Worm (Caenorhabditis elegans) whole organism, mixed stage, embryonic: ENCODE measurements around the gene T27E4.1.

ENCODE experiments used
- bed-3 ChIP-seq: fragments of 200-800 bp; sonication (Bioruptor generic); optimal IDR thresholded peaks from 3 replicates; lab custom pipeline; 2018; ENCODE audit warnings: mild to moderate bottlenecking, missing genetic modification characterization, moderate library complexity, missing compliant biosample characterization
- ces-1 ChIP-seq: fragments of 150-350 bp; optimal IDR thresholded peaks from 2 replicates; lab custom pipeline; 2014; ENCODE audit warnings: missing biosample characterization, missing genetic modification reagents, missing genetic modification characterization
- cnd-1 ChIP-seq: fragments of 200-800 bp; sonication (Bioruptor generic); optimal IDR thresholded peaks from 2 replicates; lab custom pipeline; 2018; ENCODE audit warnings: mild to moderate bottlenecking, missing genetic modification characterization, missing compliant biosample characterization
- elt-1 ChIP-seq: sonication (generic microtip); optimal IDR thresholded peaks from 2 replicates; lab custom pipeline; 2017; ENCODE audit warnings: missing genetic modification characterization, mild to moderate bottlenecking, missing compliant biosample characterization, antibody characterized with exemption, moderate library complexity, borderline replicate concordance; ENCODE audit not compliant: insufficient read depth
- elt-3 ChIP-seq: fragments of 150-350 bp; optimal IDR thresholded peaks from 2 replicates; lab custom pipeline; 2014; ENCODE audit warnings: missing biosample characterization, missing genetic modification characterization
- lin-32 ChIP-seq: fragments of 200-800 bp; sonication (Bioruptor generic); optimal IDR thresholded peaks from 2 replicates; lab custom pipeline; 2018; ENCODE audit warnings: mild to moderate bottlenecking, missing genetic modification characterization, missing compliant biosample characterization
- lsy-2 ChIP-seq: fragments of 150-350 bp; optimal IDR thresholded peaks from 2 replicates; lab custom pipeline; 2014; ENCODE audit warnings: missing biosample characterization, missing genetic modification characterization
- nhr-237 ChIP-seq: fragments of 150-350 bp; optimal IDR thresholded peaks from 2 replicates; lab custom pipeline; 2014; ENCODE audit warnings: missing biosample characterization, missing genetic modification characterization
- nhr-76 ChIP-seq: sonication (generic microtip); optimal IDR thresholded peaks from 2 replicates; lab custom pipeline; 2017; ENCODE audit warnings: missing biosample characterization, missing genetic modification characterization
- pha-4 ChIP-seq: fragments of 150-350 bp; optimal IDR thresholded peaks from 2 replicates; lab custom pipeline; 2018; ENCODE audit warnings: missing biosample characterization, missing genetic modification reagents, missing genetic modification characterization
- snpc-4 ChIP-seq: fragments of 150-350 bp; optimal IDR thresholded peaks from 2 replicates; lab custom pipeline; 2014; ENCODE audit warnings: missing biosample characterization, missing genetic modification characterization
- sptf-1 ChIP-seq: sonication (generic microtip); optimal IDR thresholded peaks from 2 replicates; lab custom pipeline; 2017; ENCODE audit warnings: mild to moderate bottlenecking, missing genetic modification characterization, moderate library complexity, missing compliant biosample characterization
- unc-62 ChIP-seq: fragments of 150-350 bp; optimal IDR thresholded peaks from 2 replicates; lab custom pipeline; 2014; ENCODE audit warnings: missing biosample characterization, missing genetic modification reagents, missing genetic modification characterization

- TF ChIP-seq unc-62 (GFP tag; lab: Kevin White, UChicago), result no peak
- TF ChIP-seq cnd-1 (tag; lab: Kevin White, UChicago), result no peak
- no peak for TF ChIP-seq bed-3
- no peak for TF ChIP-seq sptf-1
- no peak for TF ChIP-seq nhr-76 (tag; lab: Kevin White, UChicago)
- no peak for TF ChIP-seq snpc-4 (tag; lab: Kevin White, UChicago)
- no peak for TF ChIP-seq lin-32
- no peak for TF ChIP-seq elt-1 (tag; lab: Kevin White, UChicago)
- no peak for TF ChIP-seq lsy-2
- no peak for TF ChIP-seq pha-4
- no peak for TF ChIP-seq nhr-237 (tag; lab: Kevin White, UChicago)
- no peak for TF ChIP-seq ces-1 (GFP tag; lab: Kevin White, UChicago)
- no peak for TF ChIP-seq elt-3 (tag; lab: Kevin White, UChicago)
Measured at ce11 chrV:9125345-9125744, 33.2 kb downstream of the T27E4.1 start, which contains the start of gene F21C10.5.
